Worm (Caenorhabditis elegans) whole organism, late embryonic: ENCODE measurements around the gene ZC204.14.
"Not testable (repeated sequence)": the region's sequence is repeated elsewhere in the genome, so short reads cannot be mapped to it uniquely, and the experiment has no call there.

Experiments
- C08G9.2 ChIP-seq: sonication (generic microtip); optimal IDR thresholded peaks from 2 replicates; lab custom pipeline; 2016; ENCODE audit warnings: mild to moderate bottlenecking, missing genetic modification characterization, moderate library complexity, missing compliant biosample characterization
- F13H6.1 ChIP-seq: sonication (generic microtip); optimal IDR thresholded peaks from 2 replicates; lab custom pipeline; 2016; ENCODE audit warnings: missing genetic modification characterization, missing compliant biosample characterization
- Y22D7AL.16 ChIP-seq: sonication (generic microtip); optimal IDR thresholded peaks from 2 replicates; lab custom pipeline; 2016; ENCODE audit warnings: missing genetic modification characterization, missing compliant biosample characterization
- ahr-1 ChIP-seq: sonication (generic microtip); optimal IDR thresholded peaks from 2 replicates; lab custom pipeline; 2016; ENCODE audit warnings: missing genetic modification characterization, missing compliant biosample characterization
- ama-1 ChIP-seq: fragments of 150-350 bp; optimal IDR thresholded peaks from 2 replicates; lab custom pipeline; 2014
- ceh-14 ChIP-seq: sonication (generic microtip); optimal IDR thresholded peaks from 2 replicates; lab custom pipeline; 2016; ENCODE audit warnings: missing genotype, missing genetic modification characterization, missing compliant biosample characterization
- ceh-18 ChIP-seq: sonication (generic microtip); optimal IDR thresholded peaks from 2 replicates; lab custom pipeline; 2016; ENCODE audit warnings: missing genetic modification characterization, missing compliant biosample characterization
- ceh-2 ChIP-seq: sonication (generic microtip); optimal IDR thresholded peaks from 2 replicates; lab custom pipeline; 2016; ENCODE audit warnings: missing genotype, missing genetic modification characterization, missing compliant biosample characterization
- ceh-31 ChIP-seq: sonication (generic microtip); optimal IDR thresholded peaks from 2 replicates; lab custom pipeline; 2016; ENCODE audit warnings: missing genetic modification characterization, missing compliant biosample characterization
- ceh-6 ChIP-seq: fragments of 200-800 bp; sonication (Bioruptor generic); optimal IDR thresholded peaks from 2 replicates; lab custom pipeline; 2018; ENCODE audit warnings: mild to moderate bottlenecking, missing genetic modification characterization, missing compliant biosample characterization
- ceh-9 ChIP-seq: sonication (generic microtip); optimal IDR thresholded peaks from 2 replicates; lab custom pipeline; 2016; ENCODE audit warnings: mild to moderate bottlenecking, missing genetic modification characterization, inconsistent platforms, missing compliant biosample characterization
- elt-2 ChIP-seq: sonication (generic microtip); optimal IDR thresholded peaks from 2 replicates; lab custom pipeline; 2016; ENCODE audit warnings: missing genetic modification reagents, missing genetic modification characterization, missing compliant biosample characterization
- ets-4 ChIP-seq: sonication (generic microtip); optimal IDR thresholded peaks from 2 replicates; lab custom pipeline; 2016; ENCODE audit warnings: missing genetic modification characterization, missing compliant biosample characterization
- eyg-1 ChIP-seq: sonication (generic microtip); optimal IDR thresholded peaks from 2 replicates; lab custom pipeline; 2016; ENCODE audit warnings: missing genotype, missing genetic modification characterization, missing compliant biosample characterization
- fax-1 ChIP-seq: sonication (generic microtip); optimal IDR thresholded peaks from 2 replicates; lab custom pipeline; 2016; ENCODE audit warnings: missing genotype, missing genetic modification characterization, missing compliant biosample characterization
- fkh-10 ChIP-seq: fragments of 150-350 bp; optimal IDR thresholded peaks from 2 replicates; lab custom pipeline; 2014; ENCODE audit warnings: missing biosample characterization, missing genetic modification reagents, missing genetic modification characterization
- hlh-8 ChIP-seq: sonication (generic microtip); optimal IDR thresholded peaks from 2 replicates; lab custom pipeline; 2016; ENCODE audit warnings: missing genotype, missing genetic modification characterization, missing compliant biosample characterization
- lim-6 ChIP-seq: sonication (generic microtip); optimal IDR thresholded peaks from 2 replicates; lab custom pipeline; 2016; ENCODE audit warnings: missing genetic modification characterization, missing compliant biosample characterization
- nfya-1 ChIP-seq: sonication (generic microtip); optimal IDR thresholded peaks from 2 replicates; lab custom pipeline; 2017; ENCODE audit warnings: missing genetic modification characterization, mild to moderate bottlenecking, missing compliant biosample characterization, antibody characterized with exemption, moderate library complexity
- nhr-11 ChIP-seq: fragments of 150-350 bp; optimal IDR thresholded peaks from 2 replicates; lab custom pipeline; 2014; ENCODE audit warnings: missing biosample characterization, missing genetic modification characterization
- nhr-232 ChIP-seq: sonication (generic microtip); optimal IDR thresholded peaks from 2 replicates; lab custom pipeline; 2016; ENCODE audit warnings: missing genetic modification characterization, missing compliant biosample characterization
- npax-4 ChIP-seq: sonication (generic microtip); optimal IDR thresholded peaks from 2 replicates; lab custom pipeline; 2016; ENCODE audit warnings: missing genetic modification characterization, missing compliant biosample characterization
- pag-3 ChIP-seq: sonication (generic microtip); optimal IDR thresholded peaks from 2 replicates; lab custom pipeline; 2016; ENCODE audit warnings: missing compliant biosample characterization, missing genetic modification characterization, borderline replicate concordance
- pat-9 ChIP-seq: fragments of 200-800 bp; sonication (Bioruptor generic); optimal IDR thresholded peaks from 2 replicates; lab custom pipeline; 2018; ENCODE audit warnings: mild to moderate bottlenecking, missing genetic modification characterization, moderate library complexity, missing compliant biosample characterization
- pha-2 ChIP-seq: sonication (generic microtip); optimal IDR thresholded peaks from 2 replicates; lab custom pipeline; 2017; ENCODE audit warnings: mild to moderate bottlenecking, missing genetic modification characterization, missing compliant biosample characterization
- pha-4 ChIP-seq: fragments of 150-350 bp; optimal IDR thresholded peaks from 2 replicates; lab custom pipeline; 2018; ENCODE audit warnings: missing biosample characterization, missing genetic modification reagents, missing genetic modification characterization
- pros-1 ChIP-seq: fragments of 150-350 bp; optimal IDR thresholded peaks from 2 replicates; lab custom pipeline; 2014; ENCODE audit warnings: missing biosample characterization, missing genetic modification reagents, missing genetic modification characterization
- sdc-2 ChIP-seq: sonication (generic microtip); optimal IDR thresholded peaks from 2 replicates; lab custom pipeline; 2016; ENCODE audit warnings: missing genotype, missing genetic modification characterization, missing compliant biosample characterization
- sox-2 ChIP-seq: fragments of 200-800 bp; sonication (Bioruptor generic); IDR thresholded peaks from 2 replicates; pipeline ENCODE4 v1.3.6; 2022; ENCODE audit warnings: missing genetic modification reagents, missing genetic modification characterization, missing compliant biosample characterization
- sox-4 ChIP-seq: sonication (generic microtip); optimal IDR thresholded peaks from 2 replicates; lab custom pipeline; 2017; ENCODE audit warnings: mild to moderate bottlenecking, missing genetic modification characterization, inconsistent platforms, missing compliant biosample characterization
- syd-9 ChIP-seq: sonication (generic microtip); optimal IDR thresholded peaks from 2 replicates; lab custom pipeline; 2016; ENCODE audit warnings: mild to moderate bottlenecking, missing genetic modification characterization, moderate library complexity, missing compliant biosample characterization
- tbx-2 ChIP-seq: sonication (generic microtip); optimal IDR thresholded peaks from 2 replicates; lab custom pipeline; 2016; ENCODE audit warnings: missing genetic modification characterization, missing compliant biosample characterization
- tbx-7 ChIP-seq: sonication (generic microtip); optimal IDR thresholded peaks from 2 replicates; lab custom pipeline; 2016; ENCODE audit warnings: missing genotype, missing genetic modification characterization, missing compliant biosample characterization
- unc-3 ChIP-seq, 2 experiments: fragments of 200-800 bp in 1 of 2; sonication (Bioruptor generic) in 1 of 2; sonication (generic microtip) in 1 of 2; conservative IDR thresholded peaks in 1 of 2; optimal IDR thresholded peaks in 1 of 2; 2 replicates each; pipeline versions ENCODE4 v1.3.6 to Lab custom; 2016 to 2022; ENCODE audit warnings: missing compliant biosample characterization in 2 of 2, missing genetic modification characterization in 2 of 2, missing genetic modification reagents in 1 of 2
- unc-55 ChIP-seq: sonication (generic microtip); optimal IDR thresholded peaks from 2 replicates; lab custom pipeline; 2017; ENCODE audit warnings: missing biosample characterization, missing genetic modification reagents, missing genetic modification characterization
- unc-86 ChIP-seq: sonication (generic microtip); optimal IDR thresholded peaks from 2 replicates; lab custom pipeline; 2016; ENCODE audit warnings: missing genetic modification characterization, missing compliant biosample characterization
- ztf-16 ChIP-seq: sonication (generic microtip); optimal IDR thresholded peaks from 2 replicates; lab custom pipeline; 2017; ENCODE audit warnings: missing genetic modification characterization, missing compliant biosample characterization

The ZC204.14 gene

DNA sequence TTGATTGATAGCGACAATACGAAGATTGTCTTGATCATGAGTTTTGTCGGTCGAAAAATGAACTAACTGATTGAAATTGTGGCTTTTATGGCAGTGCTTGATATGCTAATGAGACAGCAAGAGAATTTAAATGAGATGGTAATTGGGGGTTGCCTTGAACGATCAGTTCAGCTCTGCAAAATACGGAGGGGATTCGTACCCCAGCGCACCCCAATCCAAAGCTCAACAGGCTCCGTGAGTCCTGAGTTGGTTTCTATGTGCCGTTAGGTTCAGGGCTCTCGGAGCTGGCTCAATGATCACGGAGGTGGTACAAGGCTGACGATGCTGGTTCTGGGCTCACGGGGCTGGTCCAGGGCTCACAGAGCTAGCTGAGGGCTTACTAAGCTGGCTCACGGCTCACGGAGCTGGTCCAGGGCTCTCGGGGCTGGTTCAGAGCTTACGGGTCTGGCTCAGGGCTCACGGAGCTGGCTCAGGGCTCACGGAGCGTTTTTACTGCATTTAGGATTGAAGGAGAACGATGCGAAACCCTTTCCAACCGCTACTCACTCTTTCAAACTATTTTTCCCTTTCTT, 17.9 kb downstream of the ZC204.14 start, which contains the start of gene ZC204.6:
TSS of gene ZC204.6 (minus strand) at position 51 of the 572 bp plus-strand sequence.
- TF ChIP-seq elt-2 (tag; lab: Kevin White, UChicago) = no peak
- no peak for TF ChIP-seq sdc-2 (tag; lab: Kevin White, UChicago)
- no peak for TF ChIP-seq lim-6 (tag; lab: Kevin White, UChicago)
- TF ChIP-seq ceh-2 (tag; lab: Kevin White, UChicago) = no peak
- TF ChIP-seq ets-4 = no peak
- no peak for TF ChIP-seq Y22D7AL.16 (tag; lab: Kevin White, UChicago)
- TF ChIP-seq pha-2 (tag; lab: Kevin White, UChicago) = no peak
- TF ChIP-seq tbx-2 (tag; lab: Kevin White, UChicago) = no peak
- no peak for TF ChIP-seq ceh-14 (tag; lab: Kevin White, UChicago)
- no peak for TF ChIP-seq fax-1 (tag; lab: Kevin White, UChicago)
- no peak for TF ChIP-seq F13H6.1 (tag; lab: Kevin White, UChicago)
- TF ChIP-seq fkh-10 (GFP tag; lab: Kevin White, UChicago) = no peak
- no peak for TF ChIP-seq sox-4 (tag; lab: Kevin White, UChicago)

ce11 chrII:1640496-1640895, 22.3 kb downstream of the ZC204.14 start, which contains the start of gene srh-72:
TSS of gene srh-72 (minus strand) at chrII:1640596.
- TF ChIP-seq sox-2 (GFP tag; lab: Robert Waterston, UW) (no peak), F13H6.1 (tag; lab: Kevin White, UChicago) (no peak), ahr-1 (no peak), ceh-14 (tag; lab: Kevin White, UChicago) (no peak), ceh-6 (no peak), hlh-8 (tag; lab: Kevin White, UChicago) (no peak), pros-1 (no peak), tbx-2 (tag; lab: Kevin White, UChicago) (no peak), pha-4 (tag; lab: Kevin White, UChicago) (no peak), ceh-18 (tag; lab: Kevin White, UChicago) (no peak), ceh-9 (tag; lab: Kevin White, UChicago) (no peak), ama-1 (no peak), ztf-16 (no peak), unc-86 (tag; lab: Kevin White, UChicago) (no peak), unc-3 (GFP tag; conservative IDR thresholded peaks at IDR 0.05; lab: Robert Waterston, UW) (no peak), unc-3 (tag; optimal IDR thresholded peaks at IDR 0.05; lab: Kevin White, UChicago) (no peak), syd-9 (tag; lab: Kevin White, UChicago) (no peak), pag-3 (tag; lab: Kevin White, UChicago) (no peak), pat-9 (no peak), npax-4 (no peak), unc-55 (GFP tag; lab: Kevin White, UChicago) (no peak)
- TF ChIP-seq, all 69 proteins: peak for 0

ce11 chrII:1636392-1636791, 26.4 kb downstream of the ZC204.14 start, which contains the start of gene srg-20:
TSS of gene srg-20 (plus strand) at chrII:1636692.
- not testable (repeated sequence) for TF ChIP-seq eyg-1 (tag; lab: Kevin White, UChicago); sox-2 (GFP tag; lab: Robert Waterston, UW); nhr-232 (tag; lab: Kevin White, UChicago)

ce11 chrII:1635969-1636368, 26.8 kb downstream of the ZC204.14 start:
- TF ChIP-seq nhr-11 (no peak), nfya-1 (tag; lab: Kevin White, UChicago) (no peak), sdc-2 (tag; lab: Kevin White, UChicago) (no peak), ceh-9 (tag; lab: Kevin White, UChicago) (no peak), eyg-1 (tag; lab: Kevin White, UChicago) (no peak), sox-2 (GFP tag; lab: Robert Waterston, UW) (no peak), ets-4 (no peak), ceh-31 (tag; lab: Kevin White, UChicago) (no peak), C08G9.2 (tag; lab: Kevin White, UChicago) (no peak), hlh-8 (tag; lab: Kevin White, UChicago) (no peak), tbx-7 (no peak), pat-9 (no peak)
